Worm (Caenorhabditis elegans) whole organism, L4/young adult: ENCODE results near the gene T28F3.5.

Experiments used
- W03F9.2 ChIP-seq: fragments of 150-350 bp; optimal IDR thresholded peaks from 2 replicates; lab custom pipeline; 2014; ENCODE audit warnings: missing biosample characterization, missing genetic modification characterization
- him-1 ChIP-seq: sonication (generic microtip); optimal IDR thresholded peaks from 2 replicates; lab custom pipeline; 2016; ENCODE audit warnings: missing genotype, missing genetic modification reagents, missing genetic modification characterization, missing compliant biosample characterization

DNA sequence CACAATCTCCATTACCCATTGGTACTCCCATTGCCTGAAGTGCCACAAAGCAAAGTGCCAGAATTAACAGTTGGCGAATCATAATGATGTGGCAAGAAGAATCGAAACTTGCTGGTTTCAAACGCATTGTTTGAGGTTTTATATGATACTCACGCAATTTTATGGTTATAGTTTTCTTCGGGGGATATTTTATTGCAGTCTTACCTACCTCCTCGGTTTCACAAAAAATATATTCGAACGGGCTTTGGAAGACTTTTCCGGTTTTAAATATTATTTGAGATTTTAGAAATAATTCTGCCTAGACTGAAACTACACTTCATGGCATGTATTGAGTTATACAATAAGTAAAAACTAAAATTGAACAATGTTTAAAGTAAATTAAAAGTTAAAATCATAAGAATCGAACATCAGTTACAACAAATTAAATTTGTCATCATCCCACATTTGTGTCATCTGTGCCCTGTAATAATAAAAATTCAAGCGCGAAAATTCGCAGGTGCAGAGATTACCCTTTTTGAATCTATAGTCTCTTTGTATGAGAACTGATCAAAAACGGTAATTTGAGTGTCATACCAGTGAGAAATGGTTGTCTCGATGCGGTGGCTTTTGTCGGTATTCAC lies 52.1 kb downstream of the T28F3.5 start, which contains the start of the genes clec-197 and clec-198:
- TF ChIP-seq him-1 (tag; lab: Kevin White, UChicago) (no peak), W03F9.2 (tag; lab: Kevin White, UChicago) (no peak)
